Worm (Caenorhabditis elegans) whole organism, mixed stage, embryonic: ENCODE data around the gene spl-1.

Experiments
- M03D4.4 ChIP-seq: sonication (generic microtip); optimal IDR thresholded peaks from 2 replicates; lab custom pipeline; 2017; ENCODE audit warnings: mild to moderate bottlenecking, missing genetic modification characterization, missing compliant biosample characterization
- blmp-1 ChIP-seq: fragments of 150-350 bp; optimal IDR thresholded peaks from 2 replicates; lab custom pipeline; 2014; ENCODE audit warnings: missing biosample characterization, missing genetic modification characterization
- ceh-39 ChIP-seq: fragments of 150-350 bp; optimal IDR thresholded peaks from 2 replicates; lab custom pipeline; 2014; ENCODE audit warnings: missing biosample characterization, missing genetic modification characterization
- ceh-43 ChIP-seq: fragments of 200-800 bp; sonication (Bioruptor generic); optimal IDR thresholded peaks from 2 replicates; lab custom pipeline; 2018; ENCODE audit warnings: mild to moderate bottlenecking, missing genetic modification characterization, moderate library complexity, missing compliant biosample characterization
- ces-1 ChIP-seq: fragments of 150-350 bp; optimal IDR thresholded peaks from 2 replicates; lab custom pipeline; 2014; ENCODE audit warnings: missing biosample characterization, missing genetic modification reagents, missing genetic modification characterization
- elt-1 ChIP-seq: sonication (generic microtip); optimal IDR thresholded peaks from 2 replicates; lab custom pipeline; 2017; ENCODE audit warnings: missing genetic modification characterization, mild to moderate bottlenecking, missing compliant biosample characterization, antibody characterized with exemption, moderate library complexity, borderline replicate concordance; ENCODE audit not compliant: insufficient read depth
- elt-3 ChIP-seq: fragments of 150-350 bp; optimal IDR thresholded peaks from 2 replicates; lab custom pipeline; 2014; ENCODE audit warnings: missing biosample characterization, missing genetic modification characterization
- flh-1 ChIP-seq: fragments of 200-800 bp; sonication (Bioruptor generic); optimal IDR thresholded peaks from 2 replicates; lab custom pipeline; 2018; ENCODE audit warnings: mild to moderate bottlenecking, missing genetic modification characterization, moderate library complexity, missing compliant biosample characterization
- ham-2 ChIP-seq: fragments of 200-800 bp; sonication (Bioruptor generic); optimal IDR thresholded peaks from 2 replicates; lab custom pipeline; 2018; ENCODE audit warnings: mild to moderate bottlenecking, missing genetic modification characterization, missing compliant biosample characterization
- lin-32 ChIP-seq: fragments of 200-800 bp; sonication (Bioruptor generic); optimal IDR thresholded peaks from 2 replicates; lab custom pipeline; 2018; ENCODE audit warnings: mild to moderate bottlenecking, missing genetic modification characterization, missing compliant biosample characterization
- lsy-2 ChIP-seq: fragments of 150-350 bp; optimal IDR thresholded peaks from 2 replicates; lab custom pipeline; 2014; ENCODE audit warnings: missing biosample characterization, missing genetic modification characterization
- mep-1 ChIP-seq: fragments of 150-350 bp; optimal IDR thresholded peaks from 2 replicates; lab custom pipeline; 2017; ENCODE audit warnings: missing biosample characterization, missing genetic modification reagents, missing genetic modification characterization, inconsistent platforms
- mls-2 ChIP-seq: sonication (generic microtip); optimal IDR thresholded peaks from 2 replicates; lab custom pipeline; 2016; ENCODE audit warnings: mild to moderate bottlenecking, missing genetic modification characterization, moderate library complexity, missing compliant biosample characterization
- nhr-237 ChIP-seq: fragments of 150-350 bp; optimal IDR thresholded peaks from 2 replicates; lab custom pipeline; 2014; ENCODE audit warnings: missing biosample characterization, missing genetic modification characterization
- nhr-28 ChIP-seq: fragments of 150-350 bp; optimal IDR thresholded peaks from 2 replicates; lab custom pipeline; 2014; ENCODE audit warnings: missing biosample characterization, missing genetic modification characterization
- pha-4 ChIP-seq: fragments of 150-350 bp; optimal IDR thresholded peaks from 2 replicates; lab custom pipeline; 2018; ENCODE audit warnings: missing biosample characterization, missing genetic modification reagents, missing genetic modification characterization
- sem-2 ChIP-seq: fragments of 200-800 bp; sonication (Bioruptor generic); optimal IDR thresholded peaks from 2 replicates; lab custom pipeline; 2018; ENCODE audit warnings: mild to moderate bottlenecking, missing genetic modification characterization, missing compliant biosample characterization
- sptf-1 ChIP-seq: sonication (generic microtip); optimal IDR thresholded peaks from 2 replicates; lab custom pipeline; 2017; ENCODE audit warnings: mild to moderate bottlenecking, missing genetic modification characterization, moderate library complexity, missing compliant biosample characterization
- tbx-8 ChIP-seq: fragments of 200-800 bp; sonication (Bioruptor generic); optimal IDR thresholded peaks from 2 replicates; lab custom pipeline; 2018; ENCODE audit warnings: mild to moderate bottlenecking, missing genetic modification characterization, moderate library complexity, missing compliant biosample characterization
- zip-8 ChIP-seq: fragments of 150-350 bp; optimal IDR thresholded peaks from 2 replicates; lab custom pipeline; 2014; ENCODE audit warnings: missing biosample characterization, missing genetic modification characterization
- ztf-11 ChIP-seq: fragments of 150-350 bp; optimal IDR thresholded peaks from 2 replicates; lab custom pipeline; 2014; ENCODE audit warnings: missing biosample characterization, missing genetic modification characterization

Gene spl-1

ce11 chrIV:339508-339907 lies 43.5 kb downstream of the spl-1 start, which contains the start of gene cdh-8:
Gene cdh-8, plus strand, starts transcription at chrIV:339808.
- TF ChIP-seq elt-3 (tag; lab: Kevin White, UChicago) (no peak), ztf-11 (no peak), blmp-1 (tag; lab: Kevin White, UChicago) (no peak), ham-2 (GFP tag; lab: Kevin White, UChicago) (no peak), lsy-2 (tag; lab: Kevin White, UChicago) (no peak), mep-1 (tag; lab: Kevin White, UChicago) (no peak), ceh-39 (tag; lab: Kevin White, UChicago) (no peak), ces-1 (GFP tag; lab: Kevin White, UChicago) (peak; percentile 47)

DNA sequence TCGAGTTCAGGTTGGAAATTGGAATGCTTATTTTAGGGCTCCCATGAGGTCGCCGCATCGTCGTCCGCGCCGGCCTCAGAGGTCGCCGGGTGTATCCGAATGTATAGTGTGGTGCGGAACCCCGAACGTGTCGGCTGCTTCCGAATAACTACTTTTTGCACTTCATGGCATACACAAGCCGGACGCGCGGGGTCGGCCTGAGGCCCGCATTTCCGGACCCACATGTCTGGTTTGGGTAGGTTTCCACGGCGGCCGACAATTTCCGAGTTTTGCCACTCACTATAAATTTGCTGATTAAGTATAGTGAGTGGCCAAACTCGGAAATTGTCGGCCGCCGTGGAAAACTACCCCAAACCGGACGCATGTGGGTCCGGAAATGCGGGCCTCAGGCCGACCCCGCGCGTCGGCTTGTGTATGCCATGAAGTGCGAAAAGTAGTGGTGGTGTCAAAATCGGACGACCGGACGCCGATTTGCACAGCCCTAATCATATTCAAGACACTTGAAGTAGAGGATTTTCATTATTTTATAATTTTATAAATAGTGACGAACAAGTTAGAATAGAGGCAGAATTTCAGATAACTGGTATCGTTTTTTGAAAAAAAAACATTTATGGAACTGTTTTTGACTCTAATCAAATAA lies 44.7 kb downstream of the spl-1 start:
- TF ChIP-seq sem-2 (GFP tag; lab: Kevin White, UChicago) (no peak), ces-1 (GFP tag; lab: Kevin White, UChicago) (no peak), M03D4.4 (no peak), zip-8 (tag; lab: Kevin White, UChicago) (no peak), lin-32 (no peak), ceh-43 (GFP tag; lab: Kevin White, UChicago) (no peak), nhr-237 (tag; lab: Kevin White, UChicago) (no peak), sptf-1 (tag; lab: Kevin White, UChicago) (no peak), tbx-8 (GFP tag; lab: Kevin White, UChicago) (no peak), mep-1 (tag; lab: Kevin White, UChicago) (no peak), elt-1 (tag; lab: Kevin White, UChicago) (no peak)

DNA sequence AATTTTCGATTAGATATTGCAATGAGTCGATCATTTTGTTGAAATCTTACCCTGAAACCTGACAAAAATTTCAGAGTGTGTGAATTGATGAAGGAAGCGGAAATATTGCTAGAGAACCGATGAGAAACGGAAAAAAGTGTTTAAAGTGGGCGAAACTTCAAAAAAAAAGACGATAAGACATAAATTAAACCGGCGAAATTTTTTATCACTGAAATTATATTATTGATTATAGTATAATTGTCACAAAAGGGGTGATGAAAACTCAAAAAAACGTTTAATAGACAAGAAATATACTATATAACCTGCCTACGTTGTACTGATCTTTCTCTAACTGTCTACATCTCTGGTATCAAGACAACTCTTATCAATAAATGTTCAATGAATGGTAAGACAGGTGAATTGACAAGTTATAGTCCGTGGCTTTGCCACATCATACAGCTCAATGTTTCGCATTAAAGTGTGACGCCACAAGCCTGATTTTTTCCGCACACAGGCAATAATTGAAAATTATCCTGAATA lies 45.8 kb downstream of the spl-1 start, which contains the start of gene pxmp-4:
Gene pxmp-4, minus strand, starts transcription at position 51 of the 519 bp plus-strand sequence.
- TF ChIP-seq nhr-28 (tag; lab: Kevin White, UChicago), result no peak
- TF ChIP-seq mls-2, result no peak
- no peak for TF ChIP-seq ztf-11
- TF ChIP-seq ham-2 (GFP tag; lab: Kevin White, UChicago), result no peak
- TF ChIP-seq lin-32, result no peak
- no peak for TF ChIP-seq elt-3 (tag; lab: Kevin White, UChicago)
- no peak for TF ChIP-seq flh-1 (GFP tag; lab: Kevin White, UChicago)
- no peak for TF ChIP-seq blmp-1 (tag; lab: Kevin White, UChicago)
- no peak for TF ChIP-seq ces-1 (GFP tag; lab: Kevin White, UChicago)
- TF ChIP-seq tbx-8 (GFP tag; lab: Kevin White, UChicago), result no peak
- TF ChIP-seq elt-1 (tag; lab: Kevin White, UChicago), result no peak
- no peak for TF ChIP-seq pha-4 (tag; lab: Kevin White, UChicago)
- TF ChIP-seq sptf-1 (tag; lab: Kevin White, UChicago), result no peak
- no peak for TF ChIP-seq zip-8 (tag; lab: Kevin White, UChicago)
- TF ChIP-seq nhr-237 (tag; lab: Kevin White, UChicago), result no peak

DNA sequence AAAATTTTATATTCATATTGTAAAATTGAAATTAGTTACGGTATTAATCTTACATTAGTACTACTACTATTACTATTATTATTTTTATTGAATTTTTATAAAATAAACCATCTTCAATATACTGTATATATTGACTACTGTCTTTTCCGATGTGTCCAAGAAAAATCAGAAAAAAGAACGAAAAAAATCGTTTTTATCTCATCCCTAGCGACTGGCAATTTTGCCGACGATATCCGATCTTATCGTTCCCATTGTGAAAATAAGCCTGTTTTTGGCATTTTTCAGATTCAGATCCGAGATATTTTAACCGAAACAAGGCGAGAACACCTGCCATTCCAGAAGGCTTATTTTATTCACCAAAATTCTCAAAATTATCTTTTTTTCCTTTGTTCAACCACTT lies 52.5 kb downstream of the spl-1 start, which contains the start of gene F18F11.4:
Gene F18F11.4, plus strand, starts transcription at position 301 of the 400 bp plus-strand sequence.
- peak; percentile 50 for TF ChIP-seq elt-1 (tag; lab: Kevin White, UChicago)
- TF ChIP-seq nhr-237 (tag; lab: Kevin White, UChicago), result no peak
